Worm (Caenorhabditis elegans) whole organism, L1 larva: ENCODE data around the gene srh-140.
"Not testable (repeated sequence)": the region's sequence is repeated elsewhere in the genome, so short reads cannot be mapped to it uniquely, and the experiment has no call there.

Experiments used
- F16B12.6 ChIP-seq: fragments of 150-350 bp; optimal IDR thresholded peaks from 2 replicates; lab custom pipeline; 2014; ENCODE audit warnings: missing biosample characterization, missing genetic modification characterization
- alr-1 ChIP-seq: fragments of 200-800 bp; sonication (Bioruptor generic); optimal IDR thresholded peaks from 2 replicates; lab custom pipeline; 2018; ENCODE audit warnings: borderline replicate concordance, mild to moderate bottlenecking, missing genetic modification characterization, missing compliant biosample characterization
- aly-2 ChIP-seq: fragments of 150-350 bp; optimal IDR thresholded peaks from 2 replicates; lab custom pipeline; 2014; ENCODE audit warnings: missing biosample characterization, missing genetic modification characterization
- ama-1 ChIP-seq: fragments of 150-350 bp; optimal IDR thresholded peaks from 2 replicates; lab custom pipeline; 2014
- ceh-82 ChIP-seq, 3 experiments: fragments of 150-350 bp in 1 of 3; sonication (generic microtip) in 2 of 3; optimal IDR thresholded peaks; 2 replicates each; lab custom pipeline; 2014 to 2017; ENCODE audit warnings: missing biosample characterization in 3 of 3, missing genetic modification characterization in 3 of 3
- dpl-1 ChIP-seq, 3 experiments: fragments of 150-350 bp in 2 of 3; sonication (generic microtip) in 1 of 3; optimal IDR thresholded peaks; 2 replicates each; lab custom pipeline; 2014 to 2017; ENCODE audit warnings: missing biosample characterization in 3 of 3, missing genetic modification characterization in 3 of 3, missing genetic modification reagents in 3 of 3
- efl-1 ChIP-seq, 4 experiments: fragments of 150-350 bp; optimal IDR thresholded peaks in 3 of 4; peaks in 1 of 4; 1 replicate in 1 of 4; 2 replicates in 3 of 4; lab custom pipeline; 2014; ENCODE audit warnings: missing biosample characterization in 2 of 4, missing genetic modification characterization in 2 of 4, missing genetic modification reagents in 2 of 4
- fkh-8 ChIP-seq: sonication (generic microtip); optimal IDR thresholded peaks from 2 replicates; lab custom pipeline; 2016; ENCODE audit warnings: mild to moderate bottlenecking, missing genetic modification characterization, missing compliant biosample characterization
- irx-1 ChIP-seq: sonication (generic microtip); optimal IDR thresholded peaks from 2 replicates; lab custom pipeline; 2016; ENCODE audit warnings: missing genetic modification characterization, missing compliant biosample characterization
- lin-39 ChIP-seq: fragments of 150-350 bp; optimal IDR thresholded peaks from 2 replicates; lab custom pipeline; 2014; ENCODE audit warnings: missing biosample characterization, missing genetic modification reagents, missing genetic modification characterization
- nhr-76 ChIP-seq: sonication (generic microtip); optimal IDR thresholded peaks from 2 replicates; lab custom pipeline; 2017; ENCODE audit warnings: missing biosample characterization, missing genetic modification characterization
- tbx-2 ChIP-seq: sonication (generic microtip); optimal IDR thresholded peaks from 2 replicates; lab custom pipeline; 2016; ENCODE audit warnings: missing genetic modification characterization, missing compliant biosample characterization
- zip-4 ChIP-seq: fragments of 200-800 bp; sonication (Bioruptor generic); optimal IDR thresholded peaks from 2 replicates; lab custom pipeline; 2018; ENCODE audit warnings: mild to moderate bottlenecking, missing genetic modification characterization, moderate library complexity, missing compliant biosample characterization

DNA sequence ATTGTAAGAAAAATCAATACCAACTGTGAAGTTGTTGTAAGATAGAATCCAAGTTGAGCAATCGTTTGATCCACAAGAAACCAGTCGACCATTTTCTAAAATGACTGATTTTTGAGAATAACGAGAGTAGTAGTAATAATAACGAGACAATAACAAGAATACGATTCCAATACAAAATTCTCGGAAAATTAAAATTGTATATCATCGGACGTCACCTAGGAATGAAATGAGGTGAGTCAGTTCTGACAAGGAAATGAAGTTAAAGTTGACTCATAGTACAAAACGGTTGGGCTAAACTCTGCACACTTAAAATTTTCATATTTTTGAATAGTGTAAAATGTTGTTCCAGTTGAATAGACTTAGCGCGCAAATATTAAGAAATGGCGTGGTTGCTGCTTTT lies 22.4 kb downstream of the srh-140 start, which contains the start of gene str-19:
- TF ChIP-seq irx-1 (tag; lab: Kevin White, UChicago); zip-4 (GFP tag; lab: Kevin White, UChicago); nhr-76 (tag; lab: Kevin White, UChicago); ceh-82 (tag; optimal IDR thresholded peaks at IDR 0.05; lab: Kevin White, UChicago); lin-39 (tag; lab: Kevin White, UChicago); aly-2 (tag; lab: Kevin White, UChicago); efl-1 (optimal IDR thresholded peaks at IDR 0.05; lab: Kevin White, UChicago); efl-1 (GFP tag; optimal IDR thresholded peaks at IDR 0.05 in 1 of 2; lab: Kevin White, UChicago); alr-1 (tag; lab: Kevin White, UChicago); fkh-8 (tag; lab: Kevin White, UChicago); F16B12.6; dpl-1 (GFP tag; optimal IDR thresholded peaks at IDR 0.05; lab: Kevin White, UChicago); tbx-2 (tag; lab: Kevin White, UChicago); ama-1 (lab: Kevin White, UChicago): not testable (repeated sequence)
